Fruit fly (Drosophila melanogaster): ENCODE data around the gene CG7101.
A peak's percentile ranks its signal among the peaks of the same experiment; 100 is the strongest.

The CG7101 gene

dm6 chrX:18832371-18832852 is 2.0 kb downstream of the CG7101 start, which contains the start of gene Pvf1:
Pvf1 (plus strand) TSS chrX:18832682.
- peak; percentile 58 for TF ChIP-seq CG17801 (GFP tag; optimal IDR thresholded peaks at IDR 0.05; ENCODE audit: partially characterized antibody)

dm6 chrX:18834399-18834798 is 4.0 kb downstream of the CG7101 start:
- peak; percentile 38 for TF ChIP-seq CG17801 (GFP tag; optimal IDR thresholded peaks at IDR 0.05; ENCODE audit: partially characterized antibody)

DNA sequence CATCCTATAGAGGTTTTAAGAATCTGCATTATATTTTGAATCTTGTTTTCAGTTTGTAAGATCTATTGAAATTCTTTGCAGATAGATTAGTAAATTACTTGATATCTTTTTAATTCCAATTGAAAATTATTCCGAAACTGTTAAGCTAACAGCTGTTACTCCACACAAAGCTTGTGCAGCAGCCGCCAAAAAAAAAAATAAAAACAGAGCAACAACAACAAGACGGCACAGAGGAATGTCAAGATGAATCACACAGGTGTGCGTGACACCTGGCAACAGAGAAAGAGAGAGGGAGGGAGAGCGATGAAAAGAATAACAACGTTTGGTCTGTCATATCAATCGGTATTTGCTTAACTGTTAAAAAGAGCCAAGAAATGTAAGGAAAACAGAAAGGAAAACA is 4.6 kb downstream of the CG7101 start:
- TF ChIP-seq CG17801 (GFP tag; optimal IDR thresholded peaks at IDR 0.05; ENCODE audit: partially characterized antibody): no peak

DNA sequence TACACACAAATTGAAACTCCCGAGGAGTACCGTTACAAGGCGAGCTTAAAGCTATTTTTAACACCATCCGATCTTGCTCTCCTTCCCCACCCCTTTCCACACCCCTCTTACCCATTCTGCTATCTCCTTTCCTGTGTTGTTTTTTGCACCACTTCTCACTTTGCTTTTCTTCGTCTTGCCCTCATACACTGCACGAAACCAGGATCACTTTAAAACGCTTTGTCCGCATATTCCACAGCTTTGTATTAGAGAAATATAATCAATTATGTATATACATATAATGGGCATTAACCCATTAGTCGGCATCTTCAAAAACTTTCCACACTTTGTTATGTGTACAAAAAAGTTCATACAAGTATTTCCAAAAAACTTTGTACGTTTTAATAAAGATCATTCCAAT is 5.1 kb downstream of the CG7101 start:
- no peak for TF ChIP-seq CG17801 (GFP tag; optimal IDR thresholded peaks at IDR 0.05; ENCODE audit: partially characterized antibody)

DNA sequence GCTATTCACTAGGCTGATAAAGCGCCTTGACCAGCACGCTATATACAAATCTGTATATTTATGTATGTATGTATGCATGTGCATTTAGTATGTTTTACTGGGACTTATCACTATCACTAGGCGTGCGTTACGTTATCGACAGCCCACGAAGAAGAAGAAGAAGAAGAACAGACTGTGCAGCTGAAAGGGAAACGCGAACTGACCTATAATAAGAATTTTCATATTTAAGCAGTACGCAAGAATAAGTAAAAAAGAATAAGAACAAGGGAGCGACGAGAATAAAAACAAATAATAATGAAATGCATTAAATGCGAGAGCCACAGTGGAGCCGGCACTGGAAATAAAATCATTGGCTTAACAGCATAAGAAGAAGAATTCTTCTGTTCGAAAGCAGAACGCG is 5.9 kb downstream of the CG7101 start:
- TF ChIP-seq CG17801 (GFP tag; optimal IDR thresholded peaks at IDR 0.05; ENCODE audit: partially characterized antibody): no peak

dm6 chrX:18837046-18837445 is 6.7 kb downstream of the CG7101 start:
- TF ChIP-seq CG17801 (GFP tag; optimal IDR thresholded peaks at IDR 0.05; ENCODE audit: partially characterized antibody): no peak

DNA sequence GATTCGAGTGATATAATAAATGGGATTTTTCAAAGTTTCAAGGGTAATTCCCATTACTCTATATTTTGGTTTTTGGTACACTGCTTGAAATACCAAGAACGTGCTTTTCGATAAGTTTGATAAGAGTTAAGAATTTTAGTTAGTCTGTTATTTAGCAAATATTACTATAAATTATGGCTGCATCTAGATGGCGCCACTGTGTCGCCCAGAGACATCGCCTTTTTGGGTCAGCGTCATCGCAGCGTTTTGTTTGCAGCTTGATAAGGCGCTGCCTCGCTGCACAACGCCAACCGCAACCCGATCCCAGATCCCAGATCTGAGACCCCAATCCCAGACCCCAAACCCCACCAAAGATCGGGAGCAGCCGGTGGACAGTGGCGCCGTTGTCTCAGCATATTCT is 8.1 kb downstream of the CG7101 start:
- no peak for TF ChIP-seq CG17801 (GFP tag; optimal IDR thresholded peaks at IDR 0.05; ENCODE audit: partially characterized antibody)

dm6 chrX:18838929-18839576 is 8.7 kb downstream of the CG7101 start:
- no peak for TF ChIP-seq CG17801 (GFP tag; optimal IDR thresholded peaks at IDR 0.05; ENCODE audit: partially characterized antibody)

DNA sequence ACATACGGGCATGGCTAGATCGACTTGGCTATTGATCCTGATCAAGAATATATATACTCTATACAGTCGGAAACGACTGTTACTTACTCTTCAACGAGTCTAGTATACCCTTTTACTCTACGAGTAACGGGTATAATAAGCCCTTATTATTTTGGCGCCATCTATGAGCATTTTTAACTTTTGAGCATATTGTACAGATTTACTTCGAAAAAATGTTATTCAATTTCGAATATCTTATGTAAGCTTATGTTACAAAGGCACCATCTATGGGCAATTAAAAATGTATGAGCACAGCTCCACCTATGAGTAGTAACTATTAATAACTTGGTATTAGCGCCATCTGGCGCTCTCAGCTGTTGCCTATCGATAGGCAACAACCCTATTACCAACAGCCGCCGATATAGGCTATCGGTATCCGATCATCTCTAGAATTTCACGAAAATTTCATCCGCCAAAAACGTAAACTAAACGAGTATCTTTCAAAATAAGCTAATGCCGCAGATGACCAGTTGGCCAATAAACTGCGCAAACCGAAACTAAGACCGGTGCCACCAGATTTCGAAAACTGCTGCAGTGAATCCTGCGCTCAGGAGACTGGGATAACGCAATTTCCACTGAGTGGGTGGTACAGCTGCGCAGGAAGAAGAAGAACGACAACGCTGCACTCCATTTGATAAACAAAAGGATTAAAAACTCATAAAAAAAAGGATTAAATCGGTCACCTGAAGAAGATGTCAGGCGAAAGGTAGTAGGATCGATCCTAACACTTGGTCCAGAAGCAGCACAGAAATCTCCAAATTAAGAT is 13.0 kb downstream of the CG7101 start, which contains the start of gene htk:
TSS of gene htk (plus strand) at position 435 of the 805 bp plus-strand sequence.
- TF ChIP-seq CG17801 (GFP tag; optimal IDR thresholded peaks at IDR 0.05; ENCODE audit: partially characterized antibody): peak; percentile 47

DNA sequence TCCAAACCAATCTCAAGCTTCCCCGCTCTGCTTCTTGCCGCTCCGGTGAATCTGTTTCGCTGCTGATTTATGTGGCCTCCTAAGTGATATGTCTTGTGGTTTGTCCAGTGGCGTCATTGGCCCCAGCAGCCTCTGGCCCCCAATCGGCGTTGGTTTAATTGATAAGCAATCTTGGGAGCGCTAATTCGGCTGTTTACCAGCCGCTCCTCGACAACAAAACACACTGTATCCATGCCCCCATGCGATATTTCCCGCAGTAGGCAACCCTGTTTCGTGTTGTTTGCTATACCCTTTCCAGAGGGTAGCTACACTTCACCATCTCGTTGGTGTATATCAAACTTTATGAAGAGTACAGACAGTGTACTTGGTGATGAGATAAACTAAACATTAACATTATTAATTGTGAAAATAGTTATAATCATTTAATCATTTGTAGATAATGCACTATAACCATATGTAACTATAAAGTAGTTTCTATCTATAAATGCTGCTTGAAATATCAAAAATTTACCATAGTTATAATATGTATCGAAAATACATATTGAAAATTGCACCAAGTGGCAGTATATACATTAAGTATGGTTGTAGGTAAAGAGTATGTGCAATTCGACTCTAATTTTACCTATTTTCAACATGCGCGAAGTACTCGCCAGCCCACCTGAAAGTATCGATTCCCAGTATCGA is 18.1 kb downstream of the CG7101 start, which contains the start of gene shop:
TSS of gene shop (minus strand) at position 229 of the 684 bp plus-strand sequence.
- TF ChIP-seq CG17801 (GFP tag; optimal IDR thresholded peaks at IDR 0.05; ENCODE audit: partially characterized antibody): peak; percentile 59

dm6 chrX:18849022-18849368 is 18.6 kb downstream of the CG7101 start:
- no peak for TF ChIP-seq CG17801 (GFP tag; optimal IDR thresholded peaks at IDR 0.05; ENCODE audit: partially characterized antibody)

dm6 chrX:18857356-18857807 is 27.0 kb downstream of the CG7101 start, which contains the start of gene CG7322:
CG7322 (minus strand) TSS chrX:18857757.
- no peak for TF ChIP-seq CG17801 (GFP tag; optimal IDR thresholded peaks at IDR 0.05; ENCODE audit: partially characterized antibody)

dm6 chrX:18857916-18858315 is 27.5 kb downstream of the CG7101 start, which contains the start of gene Usp39:
Usp39 (plus strand) TSS chrX:18858203.
- no peak for TF ChIP-seq CG17801 (GFP tag; optimal IDR thresholded peaks at IDR 0.05; ENCODE audit: partially characterized antibody)

DNA sequence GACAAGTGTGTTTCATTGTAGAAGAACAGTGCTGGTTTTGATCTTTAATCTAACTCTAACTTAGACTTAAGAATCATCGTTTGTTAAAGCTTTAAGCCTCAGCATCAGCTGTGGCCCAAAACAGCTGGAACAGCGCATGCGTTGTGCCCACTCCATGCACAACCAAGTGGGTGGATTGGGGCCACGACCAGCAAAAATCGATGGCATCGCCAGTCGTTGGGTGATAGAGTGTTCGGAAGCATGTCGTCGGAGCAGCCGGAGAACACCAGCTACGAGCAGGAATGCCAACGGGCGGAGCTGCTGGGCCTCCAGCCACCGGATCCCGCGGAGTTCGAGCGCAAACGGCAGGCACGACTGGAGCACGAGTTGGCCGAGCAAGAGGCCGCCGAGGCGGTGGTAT is 29.7 kb downstream of the CG7101 start, which contains the start of gene CG32544:
TSS of gene CG32544 (plus strand) at position 211 of the 400 bp plus-strand sequence.
- TF ChIP-seq CG17801 (GFP tag; optimal IDR thresholded peaks at IDR 0.05; ENCODE audit: partially characterized antibody): no peak
